Fruit fly (Drosophila melanogaster) whole organism, embryonic: Measurements from ENCODE around the gene Kmn1.

Experiments used
- B-H2 ChIP-seq: fragments of 200-800 bp; sonication (Bioruptor generic); optimal IDR thresholded peaks from 2 replicates; lab custom pipeline; 2018; ENCODE audit warnings: missing biosample characterization, mild to moderate bottlenecking, missing genetic modification characterization
- CG10267 ChIP-seq: fragments of 200-800 bp; sonication (Bioruptor generic); optimal IDR thresholded peaks from 2 replicates; lab custom pipeline; 2018; ENCODE audit warnings: missing biosample characterization, mild to moderate bottlenecking, missing genetic modification characterization, moderate library complexity
- CG12236 ChIP-seq: fragments of 200-800 bp; sonication (Bioruptor generic); optimal IDR thresholded peaks from 2 replicates; lab custom pipeline; 2016; ENCODE audit warnings: missing biosample characterization, missing genetic modification characterization
- CG12391 ChIP-seq: fragments of 200-800 bp; sonication (Bioruptor generic); optimal IDR thresholded peaks from 3 replicates; lab custom pipeline; 2018; ENCODE audit warnings: missing biosample characterization, mild to moderate bottlenecking, missing genetic modification characterization, moderate library complexity
- CG13775 ChIP-seq: fragments of 200-800 bp; sonication (Bioruptor generic); optimal IDR thresholded peaks from 3 replicates; lab custom pipeline; 2017; ENCODE audit warnings: missing biosample characterization, mild to moderate bottlenecking, missing genetic modification characterization
- CG14710 ChIP-seq: fragments of 200-800 bp; sonication (Bioruptor generic); optimal IDR thresholded peaks from 3 replicates; lab custom pipeline; 2019; ENCODE audit warnings: missing biosample characterization, mild to moderate bottlenecking, missing genetic modification characterization, moderate library complexity
- CG15269 ChIP-seq: fragments of 200-800 bp; sonication (Bioruptor generic); optimal IDR thresholded peaks from 2 replicates; lab custom pipeline; 2018; ENCODE audit warnings: missing biosample characterization, mild to moderate bottlenecking, missing genetic modification characterization, moderate library complexity
- CG15514 ChIP-seq: fragments of 200-800 bp; sonication (Bioruptor generic); optimal IDR thresholded peaks from 3 replicates; lab custom pipeline; 2017; ENCODE audit warnings: missing biosample characterization, missing genetic modification characterization, mild to moderate bottlenecking, moderate library complexity, missing genetic modification reagents
- CG15601 ChIP-seq: fragments of 200-800 bp; sonication (Bioruptor generic); optimal IDR thresholded peaks from 3 replicates; lab custom pipeline; 2019; ENCODE audit warnings: missing biosample characterization, mild to moderate bottlenecking, missing genetic modification characterization, moderate library complexity
- CG16863 ChIP-seq: fragments of 200-800 bp; sonication (Bioruptor generic); optimal IDR thresholded peaks from 3 replicates; lab custom pipeline; 2016; ENCODE audit warnings: missing biosample characterization, missing genetic modification characterization
- CG17385 ChIP-seq: fragments of 200-800 bp; sonication (Bioruptor generic); optimal IDR thresholded peaks from 3 replicates; lab custom pipeline; 2018; ENCODE audit warnings: missing biosample characterization, mild to moderate bottlenecking, missing genetic modification characterization
- CG17568 ChIP-seq: fragments of 200-800 bp; sonication (Bioruptor generic); optimal IDR thresholded peaks from 2 replicates; lab custom pipeline; 2018; ENCODE audit warnings: missing biosample characterization, mild to moderate bottlenecking, missing genetic modification characterization, moderate library complexity
- CG1832 ChIP-seq: fragments of 200-800 bp; sonication (Bioruptor generic); optimal IDR thresholded peaks from 2 replicates; lab custom pipeline; 2017; ENCODE audit warnings: missing biosample characterization, mild to moderate bottlenecking, missing genetic modification characterization, inconsistent platforms
- CG32532 ChIP-seq: fragments of 200-800 bp; sonication (Bioruptor generic); IDR thresholded peaks from 2 replicates; pipeline ENCODE4 v1.3.6; 2022; ENCODE audit warnings: missing biosample characterization, missing genetic modification characterization
- CG34422 ChIP-seq: fragments of 200-800 bp; sonication (Bioruptor generic); IDR thresholded peaks from 3 replicates; pipeline ENCODE4 v1.3.6; 2022; ENCODE audit warnings: missing biosample characterization, missing genetic modification characterization
- CG4617 ChIP-seq: fragments of 200-800 bp; sonication (Bioruptor generic); optimal IDR thresholded peaks from 3 replicates; lab custom pipeline; 2016; ENCODE audit warnings: missing biosample characterization, missing genetic modification characterization, borderline replicate concordance
- CG4820 ChIP-seq: fragments of 200-800 bp; sonication (Bioruptor generic); optimal IDR thresholded peaks from 3 replicates; lab custom pipeline; 2016; ENCODE audit warnings: missing biosample characterization, missing genetic modification characterization
- CG6683 ChIP-seq: fragments of 200-800 bp; sonication (Bioruptor generic); optimal IDR thresholded peaks from 2 replicates; lab custom pipeline; 2017; ENCODE audit warnings: missing biosample characterization, mild to moderate bottlenecking, missing genetic modification characterization, missing genetic modification reagents
- CG6689 ChIP-seq: fragments of 200-800 bp; sonication (Bioruptor generic); IDR thresholded peaks from 2 replicates; pipeline ENCODE4 v1.3.6; 2022; ENCODE audit warnings: missing biosample characterization, missing genetic modification characterization
- CG7928 ChIP-seq: fragments of 200-800 bp; sonication (Bioruptor generic); optimal IDR thresholded peaks from 2 replicates; lab custom pipeline; 2017; ENCODE audit warnings: missing biosample characterization, mild to moderate bottlenecking, missing genetic modification characterization
- Dip2 ChIP-seq: fragments of 200-800 bp; sonication (Bioruptor generic); IDR thresholded peaks from 2 replicates; pipeline ENCODE4 v1.3.6; 2022; ENCODE audit warnings: missing biosample characterization, missing genetic modification characterization
- Drgx ChIP-seq: fragments of 200-800 bp; sonication (Bioruptor generic); IDR thresholded peaks from 2 replicates; pipeline ENCODE4 v1.3.6; 2022; ENCODE audit warnings: missing biosample characterization, missing genetic modification characterization
- ERR ChIP-seq: fragments of 200-800 bp; sonication (Bioruptor generic); optimal IDR thresholded peaks from 2 replicates; lab custom pipeline; 2016; ENCODE audit warnings: missing biosample characterization, missing genetic modification characterization
- HHEX ChIP-seq: fragments of 200-800 bp; sonication (Bioruptor generic); optimal IDR thresholded peaks from 3 replicates; lab custom pipeline; 2017; ENCODE audit warnings: missing biosample characterization, mild to moderate bottlenecking, missing genetic modification characterization, missing genetic modification reagents
- Jarid2 ChIP-seq: fragments of 200-800 bp; sonication (Bioruptor generic); optimal IDR thresholded peaks from 3 replicates; lab custom pipeline; 2017; ENCODE audit warnings: mild to moderate bottlenecking, missing biosample characterization, missing genetic modification reagents, missing genetic modification characterization
- MESR4 ChIP-seq: fragments of 200-800 bp; sonication (Bioruptor generic); optimal IDR thresholded peaks from 2 replicates; lab custom pipeline; 2018; ENCODE audit warnings: missing biosample characterization, mild to moderate bottlenecking, missing genetic modification characterization, moderate library complexity
- Poxn ChIP-seq: fragments of 200-800 bp; sonication (Bioruptor generic); IDR thresholded peaks from 2 replicates; pipeline ENCODE4 v1.3.6; 2022; ENCODE audit warnings: missing biosample characterization, missing genetic modification characterization
- aop ChIP-seq: fragments of 200-800 bp; sonication (Bioruptor generic); IDR thresholded peaks from 2 replicates; pipeline ENCODE4 v1.3.6; 2022; ENCODE audit warnings: missing biosample characterization, missing genetic modification characterization
- ap ChIP-seq: fragments of 200-800 bp; sonication (Bioruptor generic); IDR thresholded peaks from 2 replicates; pipeline ENCODE4 v1.3.6; 2022; ENCODE audit warnings: missing biosample characterization, missing genetic modification characterization
- bab2 ChIP-seq: fragments of 200-800 bp; sonication (Bioruptor generic); optimal IDR thresholded peaks from 2 replicates; lab custom pipeline; 2016; ENCODE audit warnings: missing biosample characterization, missing genetic modification characterization
- cg ChIP-seq: fragments of 200-800 bp; sonication (Bioruptor generic); optimal IDR thresholded peaks from 3 replicates; lab custom pipeline; 2019; ENCODE audit warnings: missing biosample characterization, mild to moderate bottlenecking, missing genetic modification characterization, moderate library complexity
- chm ChIP-seq: fragments of 200-800 bp; sonication (Bioruptor generic); IDR thresholded peaks from 2 replicates; pipeline ENCODE4 v1.3.6; 2022; ENCODE audit warnings: missing biosample characterization, missing genetic modification characterization
- dysf ChIP-seq: fragments of 200-800 bp; sonication (Bioruptor generic); IDR thresholded peaks from 3 replicates; pipeline ENCODE4 v1.3.6; 2022; ENCODE audit warnings: missing biosample characterization, missing genetic modification characterization
- ems ChIP-seq: fragments of 200-800 bp; sonication (Bioruptor generic); optimal IDR thresholded peaks from 3 replicates; lab custom pipeline; 2016; ENCODE audit warnings: missing biosample characterization, missing genetic modification characterization
- ftz-f1 ChIP-seq: fragments of 200-800 bp; sonication (Bioruptor generic); optimal IDR thresholded peaks from 2 replicates; lab custom pipeline; 2016; ENCODE audit warnings: missing biosample characterization, missing genetic modification characterization
- gem ChIP-seq: fragments of 200-800 bp; sonication (Bioruptor generic); optimal IDR thresholded peaks from 2 replicates; lab custom pipeline; 2019; ENCODE audit warnings: missing biosample characterization, mild to moderate bottlenecking, missing genetic modification characterization, moderate library complexity
- gfzf ChIP-seq: fragments of 200-800 bp; sonication (Bioruptor generic); optimal IDR thresholded peaks from 2 replicates; lab custom pipeline; 2016; ENCODE audit warnings: missing biosample characterization, mild to moderate bottlenecking, missing genetic modification characterization, moderate library complexity
- gt ChIP-seq: fragments of 200-800 bp; sonication (Bioruptor generic); IDR thresholded peaks from 2 replicates; pipeline ENCODE4 v1.3.6; 2022; ENCODE audit warnings: missing biosample characterization, missing genetic modification characterization
- insv ChIP-seq, 2 experiments: fragments of 200-800 bp; sonication (Bioruptor generic); optimal IDR thresholded peaks; 3 replicates each; lab custom pipeline; 2016 to 2018; ENCODE audit warnings: missing biosample characterization in 2 of 2, missing genetic modification characterization in 2 of 2
- lbe ChIP-seq: fragments of 200-800 bp; sonication (Bioruptor generic); optimal IDR thresholded peaks from 2 replicates; lab custom pipeline; 2016; ENCODE audit warnings: missing biosample characterization, mild to moderate bottlenecking, missing genetic modification characterization
- nom ChIP-seq: fragments of 200-800 bp; sonication (Bioruptor generic); optimal IDR thresholded peaks from 2 replicates; lab custom pipeline; 2017; ENCODE audit warnings: missing biosample characterization, missing genetic modification characterization, mild to moderate bottlenecking, moderate library complexity, missing genetic modification reagents
- pan ChIP-seq, 4 experiments: fragments of >200 bp in 3 of 4; fragments of 200-800 bp in 1 of 4; sonication (Bioruptor generic) in 1 of 4; optimal IDR thresholded peaks in 3 of 4; IDR thresholded peaks in 1 of 4; 2 replicates each; pipeline versions ENCODE4 v1.3.6 to Lab custom; 2017 to 2022; ENCODE audit warnings: missing biosample characterization in 2 of 4, missing genetic modification characterization in 2 of 4, mixed read lengths in 1 of 4
- prd ChIP-seq, 3 experiments: fragments of >200 bp in 2 of 3; fragments of 200-800 bp in 1 of 3; sonication (Bioruptor generic) in 1 of 3; optimal IDR thresholded peaks in 2 of 3; IDR thresholded peaks in 1 of 3; 2 replicates in 2 of 3; 3 replicates in 1 of 3; pipeline versions ENCODE4 v1.3.6 to Lab custom; 2017 to 2022; ENCODE audit warnings: missing biosample characterization in 1 of 3, missing genetic modification characterization in 1 of 3
- repo ChIP-seq: fragments of 200-800 bp; sonication (Bioruptor generic); optimal IDR thresholded peaks from 2 replicates; lab custom pipeline; 2016; ENCODE audit warnings: missing biosample characterization, missing genetic modification characterization
- sens ChIP-seq: fragments of 200-800 bp; sonication (Bioruptor generic); peaks from one replicate; lab custom pipeline; 2016; ENCODE audit warnings: missing biosample characterization, missing genetic modification characterization
- shn ChIP-seq: fragments of 200-800 bp; sonication (Bioruptor generic); optimal IDR thresholded peaks from 3 replicates; lab custom pipeline; 2016; ENCODE audit warnings: missing biosample characterization, missing genetic modification characterization
- sna ChIP-seq: fragments of 200-800 bp; sonication (Bioruptor generic); IDR thresholded peaks from 2 replicates; pipeline ENCODE4 v1.3.6; 2022; ENCODE audit warnings: missing biosample characterization, missing genetic modification characterization; ENCODE audit not compliant: partially characterized antibody
- tgo ChIP-seq: fragments of 200-800 bp; sonication (Bioruptor generic); IDR thresholded peaks from 3 replicates; pipeline ENCODE4 v1.3.6; 2022; ENCODE audit warnings: missing biosample characterization, missing genetic modification characterization
- usp ChIP-seq: fragments of >200 bp; optimal IDR thresholded peaks from 2 replicates; lab custom pipeline; 2017; ENCODE audit warnings: missing biosample characterization, missing genetic modification characterization
- wdn ChIP-seq: fragments of 200-800 bp; sonication (Bioruptor generic); IDR thresholded peaks from 2 replicates; pipeline ENCODE4 v1.3.6; 2022; ENCODE audit warnings: missing biosample characterization, missing genetic modification characterization

The Kmn1 gene

DNA sequence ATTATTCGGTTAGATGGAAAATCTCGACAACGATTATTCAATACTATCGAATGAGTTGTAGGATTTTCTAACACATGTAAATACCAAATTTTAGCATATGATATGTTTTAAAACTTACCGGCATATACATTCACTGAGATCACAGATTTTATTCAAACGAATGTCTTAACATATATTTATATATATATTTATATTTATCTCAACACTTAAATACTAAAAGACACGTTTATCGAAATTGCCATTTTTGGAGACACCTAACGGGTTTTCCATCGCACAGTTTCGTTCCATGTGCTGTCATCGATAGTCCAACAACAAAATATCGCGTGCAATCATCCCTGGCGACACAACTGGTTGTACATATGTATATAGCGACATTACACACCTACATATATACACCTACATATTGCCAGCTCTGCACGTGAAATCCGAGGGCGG is 39.4 kb upstream of the Kmn1 start, which contains the start of the genes CG2247 and CG1703 (continued):
- no peak for TF ChIP-seq usp (GFP tag; lab: Kevin White, UChicago)
- no peak for TF ChIP-seq CG32532 (GFP tag; lab: Robert Waterston, UW)
- TF ChIP-seq Drgx, result no peak
- no peak for TF ChIP-seq Dip2 (GFP tag; lab: Robert Waterston, UW)
- peak; percentile 80 for TF ChIP-seq CG10267 (tag; lab: Kevin White, UChicago)
- TF ChIP-seq CG6689 (GFP tag; lab: Robert Waterston, UW), result no peak
- TF ChIP-seq aop (GFP tag; lab: Robert Waterston, UW), result no peak
- no peak for TF ChIP-seq CG15269 (tag; lab: Kevin White, UChicago)
- peak; percentile 34 for TF ChIP-seq CG13775 (GFP tag; lab: Kevin White, UChicago)
- no peak for TF ChIP-seq B-H2 (GFP tag; lab: Kevin White, UChicago)
- TF ChIP-seq CG17385 (GFP tag; lab: Kevin White, UChicago), result no peak
- TF ChIP-seq CG4820, result no peak
- peak in 1 of 2 experiments; percentile 45 for TF ChIP-seq insv (GFP tag; optimal IDR thresholded peaks at IDR 0.05; lab: Kevin White, UChicago)
- TF ChIP-seq CG12236 (GFP tag; lab: Kevin White, UChicago), result no peak
- TF ChIP-seq bab2 (GFP tag; lab: Kevin White, UChicago), result no peak
- TF ChIP-seq gem (tag; lab: Kevin White, UChicago), result no peak
- TF ChIP-seq Poxn, result no peak
- TF ChIP-seq CG4617 (GFP tag; lab: Kevin White, UChicago), result no peak
- TF ChIP-seq CG15601 (tag; lab: Kevin White, UChicago), result peak; percentile 35
- no peak for TF ChIP-seq ems (GFP tag; lab: Kevin White, UChicago)
- TF ChIP-seq CG6683 (GFP tag; lab: Kevin White, UChicago), result no peak
- no peak for TF ChIP-seq wdn (GFP tag; lab: Robert Waterston, UW)
- TF ChIP-seq ERR (GFP tag; lab: Kevin White, UChicago), result no peak
- peak; percentile 76 for TF ChIP-seq CG14710
- TF ChIP-seq tgo (GFP tag; lab: Robert Waterston, UW), result no peak
- no peak for TF ChIP-seq chm (GFP tag; lab: Robert Waterston, UW)
- TF ChIP-seq CG16863 (GFP tag; lab: Kevin White, UChicago), result no peak
- TF ChIP-seq shn (GFP tag; lab: Kevin White, UChicago), result no peak
- TF ChIP-seq CG17568, result no peak
- TF ChIP-seq prd (optimal IDR thresholded peaks at IDR 0.05; lab: Kevin White, UChicago), result no peak
- no peak for TF ChIP-seq prd (GFP tag; IDR thresholded peaks at IDR 0.05; lab: Robert Waterston, UW)
- no peak for TF ChIP-seq CG1832 (GFP tag; lab: Kevin White, UChicago)
- TF ChIP-seq dysf (GFP tag; lab: Robert Waterston, UW), result no peak
- TF ChIP-seq ap (GFP tag; lab: Robert Waterston, UW), result no peak
- no peak for TF ChIP-seq lbe
- no peak for TF ChIP-seq pan (optimal IDR thresholded peaks at IDR 0.05; lab: Kevin White, UChicago)
- no peak for TF ChIP-seq pan (GFP tag; optimal IDR thresholded peaks at IDR 0.05 in 1 of 2, IDR thresholded peaks at IDR 0.05 in 1 of 2)
- TF ChIP-seq CG15514 (GFP tag; lab: Kevin White, UChicago), result peak; percentile 68
- TF ChIP-seq gfzf (GFP tag; lab: Kevin White, UChicago), result peak; percentile 69
- TF ChIP-seq CG7928, result peak; percentile 85

DNA sequence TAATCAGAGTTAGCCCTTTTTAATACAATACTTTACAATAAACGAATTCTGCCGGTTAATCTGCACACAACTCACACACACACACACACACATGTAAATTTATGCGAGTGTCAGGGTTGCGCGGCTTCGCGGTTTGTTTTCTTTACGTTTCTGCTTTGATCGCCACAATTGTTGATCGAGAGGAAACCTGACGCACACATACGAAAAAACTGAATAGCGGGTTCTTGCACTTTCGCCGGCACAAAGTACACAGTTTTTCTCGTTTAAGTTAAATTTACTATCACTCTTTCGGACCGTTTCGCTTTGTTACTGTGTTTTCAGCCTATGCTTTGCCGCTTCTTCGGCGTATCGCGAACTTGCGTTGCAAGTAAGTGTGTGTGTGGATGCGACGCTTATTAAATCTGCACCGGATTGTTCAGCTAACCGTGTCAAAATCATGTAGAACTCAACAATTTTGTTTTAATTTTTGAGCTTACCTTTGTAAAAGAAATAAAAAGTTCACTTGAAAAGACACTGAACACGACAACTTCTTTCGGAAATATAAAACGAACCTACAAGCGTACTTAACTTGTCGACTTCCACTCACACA is 38.9 kb upstream of the Kmn1 start:
- TF ChIP-seq Jarid2 (GFP tag; lab: Kevin White, UChicago) (peak; percentile 22), repo (GFP tag; lab: Kevin White, UChicago) (no peak), cg (peak; percentile 80), MESR4 (GFP tag; lab: Kevin White, UChicago) (peak; percentile 11), sna (GFP tag; lab: Robert Waterston, UW) (0 out of 2 replicates have a peak, but pooled peaks have one; percentile 6), ftz-f1 (peak; percentile 32), nom (peak; percentile 62), CG12391 (tag; lab: Kevin White, UChicago) (no peak), HHEX (GFP tag; lab: Kevin White, UChicago) (no peak), CG34422 (GFP tag; lab: Robert Waterston, UW) (0 out of 3 replicates have a peak, but pooled peaks have one; percentile 47), sens (GFP tag; lab: Kevin White, UChicago) (peak; percentile 7), gt (GFP tag; lab: Robert Waterston, UW) (no peak)
